Worm (Caenorhabditis elegans) whole organism, L4/young adult: ENCODE results near the gene jkk-1.

ENCODE experiments used
- dao-5 ChIP-seq: sonication (generic microtip); optimal IDR thresholded peaks from 2 replicates; lab custom pipeline; 2016; ENCODE audit warnings: missing genotype, missing genetic modification characterization, moderate library complexity, missing compliant biosample characterization
- him-1 ChIP-seq: sonication (generic microtip); optimal IDR thresholded peaks from 2 replicates; lab custom pipeline; 2016; ENCODE audit warnings: missing genotype, missing genetic modification reagents, missing genetic modification characterization, missing compliant biosample characterization

ce11 chrX:5386558-5386957 is 18.3 kb downstream of the jkk-1 start, which contains the start of gene kcnl-3:
- TF ChIP-seq dao-5 (tag; lab: Kevin White, UChicago): no peak
- TF ChIP-seq him-1 (tag; lab: Kevin White, UChicago): no peak
